Worm (Caenorhabditis elegans): ENCODE data around the gene ztf-16.

Gene ztf-16

ce11 chrX:4800078-4800621, 11.2 kb downstream of the ztf-16 start, which contains the start of gene mig-13:
TSS of gene mig-13 (minus strand) at chrX:4800128.
- TF ChIP-seq unc-62 (GFP tag; optimal IDR thresholded peaks at IDR 0.05), result no peak

- no peak for TF ChIP-seq unc-62 (GFP tag; optimal IDR thresholded peaks at IDR 0.05)
Observed at ce11 chrX:4795329-4795728, 16.0 kb downstream of the ztf-16 start.

- no peak for TF ChIP-seq unc-62 (GFP tag; optimal IDR thresholded peaks at IDR 0.05)
Observed at ce11 chrX:4794062-4794461, 17.3 kb downstream of the ztf-16 start.

DNA sequence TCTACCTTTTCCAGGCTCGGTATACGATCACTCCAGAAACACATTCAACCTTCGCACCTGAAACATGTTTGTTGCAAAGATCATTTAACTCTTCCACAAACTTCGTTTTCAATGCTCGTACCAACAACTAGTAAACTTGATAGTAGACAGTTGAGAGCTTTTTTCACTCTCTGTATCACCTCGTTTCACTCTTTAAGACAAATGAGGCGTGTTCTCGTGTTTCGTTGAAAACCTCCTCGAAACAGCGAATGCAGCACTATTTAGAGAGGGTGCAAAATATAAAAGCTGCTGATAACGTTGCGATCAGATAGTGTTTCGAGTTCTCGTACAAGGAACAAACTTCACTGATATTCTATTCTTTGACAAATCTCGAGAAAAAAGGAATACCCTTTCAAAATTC, 18.4 kb downstream of the ztf-16 start, which contains the start of gene F43C9.1:
Gene F43C9.1 (plus strand): TSS at position 301 of the 400 bp plus-strand sequence.
- TF ChIP-seq unc-62 (GFP tag; optimal IDR thresholded peaks at IDR 0.05), result no peak

- TF ChIP-seq unc-62 (GFP tag; optimal IDR thresholded peaks at IDR 0.05), result no peak
Observed at ce11 chrX:4790614-4791013, 20.7 kb downstream of the ztf-16 start.

DNA sequence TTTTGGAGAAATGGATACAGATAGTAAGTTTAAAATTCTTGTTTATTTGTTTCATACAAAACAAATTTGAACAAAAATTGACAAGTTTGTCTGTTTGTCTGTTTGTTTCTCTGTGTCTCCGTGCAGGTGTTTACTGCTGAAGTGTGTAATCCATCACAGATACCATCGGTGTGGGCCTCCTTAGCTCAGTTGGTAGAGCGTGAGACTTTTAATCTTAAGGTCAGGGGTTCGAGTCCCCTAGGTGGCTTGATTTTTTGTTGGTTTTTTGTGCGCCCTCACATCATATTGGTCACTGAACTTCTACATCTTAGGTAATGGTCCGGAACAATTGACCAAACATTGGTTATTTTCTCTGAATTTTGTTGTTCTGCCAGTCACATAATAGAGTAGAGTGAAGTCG, 22.4 kb downstream of the ztf-16 start:
- TF ChIP-seq unc-62 (GFP tag; optimal IDR thresholded peaks at IDR 0.05), result no peak

ce11 chrX:4787525-4787924, 23.8 kb downstream of the ztf-16 start:
- no peak for TF ChIP-seq unc-62 (GFP tag; optimal IDR thresholded peaks at IDR 0.05)

DNA sequence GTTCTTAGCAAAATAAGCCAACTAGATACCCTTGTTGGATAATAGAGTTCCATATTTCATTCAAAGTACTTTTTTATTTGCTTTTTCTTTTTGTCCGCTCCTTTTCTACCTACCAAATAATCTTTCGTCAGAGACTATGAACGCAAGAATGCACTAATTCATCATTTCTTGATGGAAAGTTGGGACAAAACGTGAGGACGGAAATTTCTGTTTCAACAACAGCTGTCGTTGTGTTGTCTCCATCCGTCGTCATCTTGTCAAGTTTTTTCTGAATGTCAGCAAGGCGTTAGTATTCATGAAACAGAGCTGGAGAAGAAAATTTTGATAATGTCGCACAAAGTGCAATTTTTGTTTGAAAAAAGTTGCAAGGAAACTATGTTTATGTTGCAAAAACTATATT, 26.6 kb downstream of the ztf-16 start:
- no peak for TF ChIP-seq unc-62 (GFP tag; optimal IDR thresholded peaks at IDR 0.05)

ce11 chrX:4783117-4783775, 28.1 kb downstream of the ztf-16 start, which contains the start of gene F43C9.2:
TSS of gene F43C9.2 (plus strand) at chrX:4783613.
- TF ChIP-seq unc-62 (GFP tag; optimal IDR thresholded peaks at IDR 0.05), result no peak

DNA sequence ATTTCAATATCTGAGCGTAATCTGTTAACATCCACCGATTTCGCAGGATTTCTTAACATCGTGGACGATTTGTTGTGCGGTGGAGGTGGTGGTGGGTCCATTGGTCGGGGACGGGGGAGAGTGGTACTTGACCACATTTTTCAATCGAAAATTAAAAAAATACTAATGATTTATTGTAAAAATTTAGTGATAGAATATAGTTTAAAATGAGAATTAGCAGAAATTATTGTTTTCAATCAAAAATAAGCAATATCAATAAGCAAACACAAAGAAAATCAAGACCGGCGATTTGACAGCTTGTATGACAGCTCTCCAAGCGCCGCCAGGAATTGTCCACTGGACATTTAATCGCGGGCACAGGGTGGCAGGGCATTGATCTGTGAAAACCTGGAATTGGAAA, 29.1 kb downstream of the ztf-16 start, which contains the start of gene hum-10:
Gene hum-10 (minus strand): TSS at position 101 of the 400 bp plus-strand sequence.
- no peak for TF ChIP-seq unc-62 (GFP tag; optimal IDR thresholded peaks at IDR 0.05)

DNA sequence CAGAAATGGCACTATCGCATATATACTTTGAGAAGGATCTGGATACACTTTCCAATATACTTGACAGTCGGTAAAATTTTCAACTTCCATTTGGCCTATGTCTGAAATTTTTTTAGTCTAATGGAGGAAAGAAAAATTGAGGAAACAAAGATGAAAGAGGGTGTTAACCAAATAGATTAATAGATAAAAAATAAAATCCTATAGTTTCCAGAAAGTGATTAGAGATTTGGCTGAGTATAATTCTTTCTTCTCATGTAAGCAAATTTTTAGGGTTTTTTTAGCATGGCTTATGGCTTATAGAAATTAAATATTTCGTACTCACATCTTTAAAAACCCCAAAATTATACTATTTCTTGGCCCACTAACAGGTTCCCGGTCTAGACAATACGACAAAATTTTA, 41.5 kb downstream of the ztf-16 start, which contains the start of gene npr-1:
Gene npr-1 (minus strand): TSS at position 101 of the 400 bp plus-strand sequence.
- TF ChIP-seq unc-62 (GFP tag; optimal IDR thresholded peaks at IDR 0.05), result no peak

DNA sequence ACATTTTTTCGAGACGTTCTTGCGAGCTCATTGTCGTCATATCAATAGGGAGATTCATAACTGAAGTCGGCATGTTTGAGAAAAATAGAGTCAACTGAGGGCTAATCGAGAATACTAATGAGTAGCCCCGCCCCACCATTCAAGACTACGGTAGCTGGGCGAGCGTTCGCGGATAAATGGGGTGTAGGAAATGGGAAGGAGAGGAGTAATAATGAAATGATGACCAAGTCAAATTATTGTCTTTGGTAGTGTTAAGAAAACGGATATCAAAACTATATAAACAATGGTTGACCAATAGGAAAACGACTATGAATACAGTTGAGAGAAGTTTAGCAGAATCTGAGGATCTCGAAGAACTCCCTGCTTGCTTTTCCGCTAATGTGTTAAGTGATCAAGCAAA, 49.8 kb downstream of the ztf-16 start, which contains the start of gene mls-2:
Gene mls-2 (minus strand): TSS at position 101 of the 400 bp plus-strand sequence.
- no peak for TF ChIP-seq unc-62 (GFP tag; optimal IDR thresholded peaks at IDR 0.05)

ce11 chrX:4759718-4760117, 51.6 kb downstream of the ztf-16 start:
- TF ChIP-seq unc-62 (GFP tag; optimal IDR thresholded peaks at IDR 0.05), result no peak
